Worm (Caenorhabditis elegans): ENCODE data around the gene gbb-2.

gbb-2 gene

ce11 chrIV:4441077-4441476 lies 65.5 kb downstream of the gbb-2 start, which contains the start of gene fbxb-75:
TSS of gene fbxb-75 (minus strand) at chrIV:4441177.
- TF ChIP-seq egl-27 (tag; optimal IDR thresholded peaks at IDR 0.05) (no peak), elt-2 (tag; optimal IDR thresholded peaks at IDR 0.05) (no peak), jun-1 (tag; optimal IDR thresholded peaks at IDR 0.05) (no peak)

- TF ChIP-seq nhr-77 (tag; optimal IDR thresholded peaks at IDR 0.05) (no peak), lin-39 (tag; optimal IDR thresholded peaks at IDR 0.05) (no peak)
These were observed 67.4 kb downstream of the gbb-2 start, which contains the start of gene fbxb-74 for ce11 chrIV:4439190-4439589. TSS of gene fbxb-74 (minus strand) at chrIV:4439290.
